Fruit fly (Drosophila melanogaster) whole organism, wandering third instar larva: ENCODE data around the gene Cubn2.
A peak's percentile ranks its signal among the peaks of the same experiment; 100 is the strongest.

ENCODE experiments used
- Abd-B ChIP-seq: fragments of >200 bp; optimal IDR thresholded peaks from 2 replicates; lab custom pipeline; 2017; ENCODE audit warnings: missing biosample characterization, missing genetic modification characterization
- CG32264 ChIP-seq: fragments of 200-800 bp; sonication (Bioruptor generic); optimal IDR thresholded peaks from 2 replicates; lab custom pipeline; 2016; ENCODE audit warnings: missing biosample characterization, missing genetic modification characterization
- CG9705 ChIP-seq: fragments of 200-800 bp; sonication (Bioruptor generic); optimal IDR thresholded peaks from 2 replicates; lab custom pipeline; 2018; ENCODE audit warnings: missing biosample characterization, mild to moderate bottlenecking, missing genetic modification characterization
- CrebA ChIP-seq: fragments of 200-800 bp; sonication (Bioruptor generic); optimal IDR thresholded peaks from 2 replicates; lab custom pipeline; 2016; ENCODE audit warnings: missing biosample characterization, mild to moderate bottlenecking, missing genetic modification characterization, borderline replicate concordance
- Dfd ChIP-seq: fragments of >200 bp; optimal IDR thresholded peaks from 2 replicates; lab custom pipeline; 2017; ENCODE audit warnings: missing biosample characterization, missing genetic modification characterization
- Dif ChIP-seq: fragments of 200-275, 200-300 bp; sonication (Bioruptor generic); optimal IDR thresholded peaks from 2 replicates; lab custom pipeline; 2018; ENCODE audit warnings: missing biosample characterization, missing genetic modification characterization; ENCODE audit not compliant: partially characterized antibody
- GATAd ChIP-seq: sonication (Bioruptor generic); optimal IDR thresholded peaks from 2 replicates; lab custom pipeline; 2016; ENCODE audit warnings: missing biosample characterization, missing genetic modification characterization
- HLH106 ChIP-seq: fragments of 200-800 bp; optimal IDR thresholded peaks from 3 replicates; lab custom pipeline; 2019; ENCODE audit warnings: missing biosample characterization, mild to moderate bottlenecking, missing genetic modification characterization, moderate library complexity
- Hnf4 ChIP-seq: fragments of 200-800 bp; sonication (Bioruptor generic); optimal IDR thresholded peaks from 2 replicates; lab custom pipeline; 2016; ENCODE audit warnings: missing biosample characterization, mild to moderate bottlenecking, missing genetic modification characterization
- Hr78 ChIP-seq: fragments of >200 bp; optimal IDR thresholded peaks from 2 replicates; lab custom pipeline; 2017; ENCODE audit warnings: missing biosample characterization, missing genetic modification characterization
- Hr83 ChIP-seq: fragments of 200-300 bp; sonication (Bioruptor generic); optimal IDR thresholded peaks from 2 replicates; lab custom pipeline; 2016; ENCODE audit warnings: missing biosample characterization, mild to moderate bottlenecking, missing genetic modification characterization, moderate library complexity; ENCODE audit not compliant: poor library complexity, severe bottlenecking
- Jra ChIP-seq: sonication (Bioruptor generic); optimal IDR thresholded peaks from 2 replicates; lab custom pipeline; 2016; ENCODE audit warnings: missing biosample characterization, missing genetic modification characterization
- Mio ChIP-seq: sonication (Bioruptor generic); optimal IDR thresholded peaks from 2 replicates; lab custom pipeline; 2016; ENCODE audit warnings: missing biosample characterization, missing genetic modification characterization
- Myc ChIP-seq: fragments of >200 bp; optimal IDR thresholded peaks from 2 replicates; lab custom pipeline; 2017
- N ChIP-seq: fragments of >200 bp; optimal IDR thresholded peaks from 2 replicates; lab custom pipeline; 2018; ENCODE audit warnings: missing biosample characterization, missing external identifiers, missing genetic modification characterization
- OdsH ChIP-seq: fragments of 200-800 bp; sonication (Bioruptor generic); optimal IDR thresholded peaks from 2 replicates; lab custom pipeline; 2016; ENCODE audit warnings: missing biosample characterization, mild to moderate bottlenecking, missing genetic modification characterization
- Vsx2 ChIP-seq: fragments of 200-300, 225-300 bp; sonication (Bioruptor generic); optimal IDR thresholded peaks from 2 replicates; lab custom pipeline; 2018; ENCODE audit warnings: missing biosample characterization, missing genetic modification characterization; ENCODE audit not compliant: partially characterized antibody
- br ChIP-seq: fragments of 200-800 bp; sonication (Bioruptor generic); optimal IDR thresholded peaks from 2 replicates; lab custom pipeline; 2016; ENCODE audit warnings: missing biosample characterization, missing genetic modification characterization
- brk ChIP-seq: fragments of 200-800 bp; sonication (Bioruptor generic); optimal IDR thresholded peaks from 2 replicates; lab custom pipeline; 2016; ENCODE audit warnings: missing biosample characterization, mild to moderate bottlenecking, missing genetic modification characterization
- dl ChIP-seq, 2 experiments: fragments of 175-275, 200-275 bp in 1 of 2; fragments of 200-275 bp in 1 of 2; sonication (Bioruptor generic); optimal IDR thresholded peaks; lab custom pipeline; 2018; ENCODE audit warnings: mild to moderate bottlenecking in 2 of 2, missing biosample characterization in 2 of 2, missing genetic modification characterization in 2 of 2, moderate library complexity in 2 of 2; ENCODE audit not compliant: partially characterized antibody in 2 of 2, insufficient read depth in 1 of 2
- dmrt93B ChIP-seq: fragments of 200-800 bp; sonication (Bioruptor generic); optimal IDR thresholded peaks from 2 replicates; lab custom pipeline; 2018; ENCODE audit warnings: missing biosample characterization, mild to moderate bottlenecking, missing genetic modification characterization
- dsf ChIP-seq: sonication (Bioruptor generic); optimal IDR thresholded peaks from 2 replicates; lab custom pipeline; 2016; ENCODE audit warnings: missing biosample characterization, missing genetic modification characterization, borderline replicate concordance
- ey ChIP-seq: fragments of 200-800 bp; sonication (Bioruptor generic); optimal IDR thresholded peaks from 2 replicates; lab custom pipeline; 2016; ENCODE audit warnings: missing biosample characterization, missing genetic modification characterization
- foxo ChIP-seq, 2 experiments: fragments of 200-800 bp; sonication (Bioruptor generic); optimal IDR thresholded peaks; 2 replicates in 1 of 2; 3 replicates in 1 of 2; lab custom pipeline; 2016 to 2017; ENCODE audit warnings: missing biosample characterization in 2 of 2, missing genetic modification characterization in 2 of 2
- fru ChIP-seq: fragments of 200-800 bp; sonication (Bioruptor generic); optimal IDR thresholded peaks from 3 replicates; lab custom pipeline; 2016; ENCODE audit warnings: missing biosample characterization, mild to moderate bottlenecking, missing genetic modification characterization
- h ChIP-seq: fragments of 200-800 bp; sonication (Bioruptor generic); optimal IDR thresholded peaks from 3 replicates; lab custom pipeline; 2016; ENCODE audit warnings: missing biosample characterization, mild to moderate bottlenecking, missing genetic modification characterization
- lola ChIP-seq: fragments of >200 bp; optimal IDR thresholded peaks from 2 replicates; lab custom pipeline; 2017; ENCODE audit warnings: missing biosample characterization, missing genetic modification characterization
- pan ChIP-seq: fragments of >200 bp; optimal IDR thresholded peaks from 2 replicates; lab custom pipeline; 2017
- rgr ChIP-seq: fragments of 200-800 bp; sonication (Bioruptor generic); optimal IDR thresholded peaks from 3 replicates; lab custom pipeline; 2016; ENCODE audit warnings: missing biosample characterization, mild to moderate bottlenecking, missing genetic modification characterization
- sage ChIP-seq: fragments of 200-800 bp; sonication (Bioruptor generic); optimal IDR thresholded peaks from 2 replicates; lab custom pipeline; 2016; ENCODE audit warnings: missing biosample characterization, mild to moderate bottlenecking, missing genetic modification characterization
- sv ChIP-seq: fragments of 200-800 bp; sonication (Bioruptor generic); optimal IDR thresholded peaks from 3 replicates; lab custom pipeline; 2016; ENCODE audit warnings: missing biosample characterization, missing genetic modification characterization
- tai ChIP-seq: sonication (Bioruptor generic); optimal IDR thresholded peaks from 2 replicates; lab custom pipeline; 2016; ENCODE audit warnings: missing biosample characterization, missing genetic modification characterization
- usp ChIP-seq: fragments of >200 bp; optimal IDR thresholded peaks from 2 replicates; lab custom pipeline; 2017; ENCODE audit warnings: missing biosample characterization, missing genetic modification characterization
- woc ChIP-seq: sonication (Bioruptor generic); optimal IDR thresholded peaks from 2 replicates; lab custom pipeline; 2016; ENCODE audit warnings: missing biosample characterization, mild to moderate bottlenecking, missing genetic modification characterization

The Cubn2 gene

DNA sequence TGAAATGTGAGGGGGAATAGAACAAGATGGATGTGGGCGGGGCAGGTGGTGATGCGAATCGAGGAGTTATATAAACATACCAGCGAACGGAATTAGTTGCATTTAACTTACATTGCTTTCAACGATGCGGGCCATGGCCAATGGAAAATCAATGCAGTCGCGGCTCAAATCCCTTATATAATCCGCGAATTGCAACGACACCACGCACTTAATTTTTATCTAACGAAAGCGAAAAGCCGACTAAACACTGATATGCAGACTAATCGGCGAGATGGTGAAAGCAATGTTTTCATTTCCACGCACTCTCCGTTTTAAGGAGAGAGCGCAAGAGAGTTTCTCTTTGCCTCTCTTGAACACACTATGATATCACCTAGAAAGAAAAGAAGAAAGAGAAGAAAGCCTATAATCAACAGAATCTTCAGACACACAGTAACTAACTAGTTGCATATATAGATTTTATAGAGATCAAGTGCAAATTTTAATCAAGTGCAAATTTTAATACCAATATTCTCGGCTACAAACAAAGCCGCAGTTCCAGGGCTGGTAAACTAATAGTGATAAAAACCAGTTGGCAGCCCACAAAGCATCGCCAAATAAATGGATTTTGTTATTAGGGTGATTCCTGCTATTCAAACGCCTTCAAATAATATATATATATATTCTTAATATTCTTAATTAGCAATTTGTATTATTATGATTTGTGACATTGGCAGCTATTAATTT is 7.3 kb upstream of the Cubn2 start, which contains the start of the genes CG11597 and CG5946:
Gene CG11597 (minus strand): TSS at position 553 of the 723 bp plus-strand sequence.
Gene CG5946 (minus strand): TSS at position 553 of the 723 bp plus-strand sequence.
- peak; percentile 54 for TF ChIP-seq Dif (GFP tag; lab: Kevin White, UChicago)
- no peak for TF ChIP-seq OdsH
- peak; percentile 40 for TF ChIP-seq woc (GFP tag; lab: Kevin White, UChicago)
- no peak for TF ChIP-seq lola (GFP tag; lab: Kevin White, UChicago)
- TF ChIP-seq Jra (GFP tag; lab: Kevin White, UChicago): no peak
- TF ChIP-seq dmrt93B (GFP tag; lab: Kevin White, UChicago): no peak
- TF ChIP-seq Hnf4 (GFP tag; lab: Kevin White, UChicago): peak; percentile 13
- TF ChIP-seq HLH106: no peak
- TF ChIP-seq dl (GFP tag; optimal IDR thresholded peaks at IDR 0.05; lab: Kevin White, UChicago; ENCODE audit: insufficient read depth in 1 of 2, partially characterized antibody in 2 of 2): peak; percentile 48 to 73
- no peak for TF ChIP-seq ey (GFP tag; lab: Kevin White, UChicago)
- TF ChIP-seq Mio (GFP tag; lab: Kevin White, UChicago): no peak
- TF ChIP-seq rgr: no peak
- TF ChIP-seq pan (lab: Kevin White, UChicago): no peak
- TF ChIP-seq, all 38 proteins: peak for 4

- TF ChIP-seq woc (GFP tag; lab: Kevin White, UChicago) (peak; percentile 67), dmrt93B (GFP tag; lab: Kevin White, UChicago) (no peak), sage (GFP tag; lab: Kevin White, UChicago) (peak; percentile 36), CrebA (GFP tag; lab: Kevin White, UChicago) (no peak), pan (lab: Kevin White, UChicago) (no peak), Vsx2 (GFP tag; lab: Kevin White, UChicago) (peak; percentile 54), h (GFP tag; lab: Kevin White, UChicago) (peak; percentile 75), foxo (GFP tag; optimal IDR thresholded peaks at IDR 0.05; lab: Kevin White, UChicago) (peak in 1 of 2 experiments; percentile 50), rgr (peak; percentile 21), GATAd (no peak), Jra (GFP tag; lab: Kevin White, UChicago) (peak; percentile 29), Hr83 (GFP tag; lab: Kevin White, UChicago) (peak; percentile 38), Dif (GFP tag; lab: Kevin White, UChicago) (peak; percentile 88), Hr78 (GFP tag; lab: Kevin White, UChicago) (no peak), fru (peak; percentile 55), usp (GFP tag; lab: Kevin White, UChicago) (no peak), Hnf4 (GFP tag; lab: Kevin White, UChicago) (peak; percentile 37), ey (GFP tag; lab: Kevin White, UChicago) (peak; percentile 37), dsf (no peak), dl (GFP tag; optimal IDR thresholded peaks at IDR 0.05; lab: Kevin White, UChicago; ENCODE audit: insufficient read depth in 1 of 2, partially characterized antibody in 2 of 2) (peak; percentile 72 to 78), tai (GFP tag; lab: Kevin White, UChicago) (no peak), CG32264 (GFP tag; lab: Kevin White, UChicago) (no peak), Dfd (no peak), brk (GFP tag; lab: Kevin White, UChicago) (peak; percentile 74), Myc (lab: Kevin White, UChicago) (no peak), br (GFP tag; lab: Kevin White, UChicago) (peak; percentile 31), CG9705 (GFP tag; lab: Kevin White, UChicago) (no peak), N (GFP tag; lab: Kevin White, UChicago) (no peak)
These were observed 5.3 kb upstream of the Cubn2 start for dm6 chr3L:11819639-11820456.

DNA sequence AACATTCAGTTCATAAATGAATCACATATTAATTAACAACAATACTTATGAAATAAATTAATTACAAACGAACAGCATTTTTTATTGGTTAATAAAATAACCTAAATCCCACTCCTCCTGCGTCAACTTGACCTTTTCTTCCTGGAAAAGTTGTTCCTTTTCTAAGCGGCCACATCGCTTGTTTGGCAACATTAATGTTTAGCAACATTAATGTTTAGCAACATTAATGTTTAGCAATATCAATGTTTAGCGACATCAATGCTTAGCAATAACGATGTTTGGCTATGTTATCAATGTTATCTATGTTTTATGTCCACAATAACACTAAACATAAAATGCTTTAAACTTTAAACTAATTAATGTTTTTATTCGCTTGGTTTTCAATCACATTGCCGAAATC is 2.1 kb upstream of the Cubn2 start:
- no peak for TF ChIP-seq tai (GFP tag; lab: Kevin White, UChicago)
- TF ChIP-seq foxo (GFP tag; optimal IDR thresholded peaks at IDR 0.05; lab: Kevin White, UChicago): no peak
- TF ChIP-seq br (GFP tag; lab: Kevin White, UChicago): no peak
- no peak for TF ChIP-seq Abd-B
- TF ChIP-seq HLH106: no peak
- TF ChIP-seq GATAd: no peak
- TF ChIP-seq dl (GFP tag; optimal IDR thresholded peaks at IDR 0.05; lab: Kevin White, UChicago; ENCODE audit: insufficient read depth in 1 of 2, partially characterized antibody in 2 of 2): no peak
- TF ChIP-seq Dfd: no peak
- no peak for TF ChIP-seq woc (GFP tag; lab: Kevin White, UChicago)
- TF ChIP-seq Hnf4 (GFP tag; lab: Kevin White, UChicago): no peak
- no peak for TF ChIP-seq Hr83 (GFP tag; lab: Kevin White, UChicago)
- TF ChIP-seq Mio (GFP tag; lab: Kevin White, UChicago): no peak
- no peak for TF ChIP-seq dsf
- no peak for TF ChIP-seq CG32264 (GFP tag; lab: Kevin White, UChicago)
- TF ChIP-seq dmrt93B (GFP tag; lab: Kevin White, UChicago): no peak
- no peak for TF ChIP-seq Jra (GFP tag; lab: Kevin White, UChicago)
- no peak for TF ChIP-seq Dif (GFP tag; lab: Kevin White, UChicago)
- no peak for TF ChIP-seq ey (GFP tag; lab: Kevin White, UChicago)
- TF ChIP-seq Hr78 (GFP tag; lab: Kevin White, UChicago): no peak
- no peak for TF ChIP-seq sv (GFP tag; lab: Kevin White, UChicago)
